Fruit fly (Drosophila melanogaster): ENCODE data around the gene acs.

Gene acs

dm6 chr3L:1971103-1971742 lies at the start of gene acs, which contains the start of gene CG11815:
TSS of gene acs (plus strand) at chr3L:1971638.
TSS of gene CG11815 (minus strand) at chr3L:1971200.
- TF ChIP-seq dl (GFP tag; optimal IDR thresholded peaks at IDR 0.05; ENCODE audit: insufficient read depth in 1 of 2, partially characterized antibody in 2 of 2) (no peak), h (GFP tag; optimal IDR thresholded peaks at IDR 0.05) (peak; percentile 6), brk (GFP tag; optimal IDR thresholded peaks at IDR 0.05) (peak; percentile 60), Myc (optimal IDR thresholded peaks at IDR 0.05) (peak; percentile 42)

- TF ChIP-seq dl (GFP tag; optimal IDR thresholded peaks at IDR 0.05; ENCODE audit: insufficient read depth in 1 of 2, partially characterized antibody in 2 of 2) = no peak
- TF ChIP-seq tai (GFP tag; optimal IDR thresholded peaks at IDR 0.05) = no peak
- no peak for TF ChIP-seq Rel (GFP tag; optimal IDR thresholded peaks at IDR 0.05)
- no peak for TF ChIP-seq Rel (tag; optimal IDR thresholded peaks at IDR 0.05)
- TF ChIP-seq dsf (GFP tag; optimal IDR thresholded peaks at IDR 0.05; ENCODE audit: borderline replicate concordance) = no peak
- TF ChIP-seq Mio (GFP tag; optimal IDR thresholded peaks at IDR 0.05) = no peak
- TF ChIP-seq brk (GFP tag; optimal IDR thresholded peaks at IDR 0.05) = no peak
- TF ChIP-seq Hnf4 (GFP tag; optimal IDR thresholded peaks at IDR 0.05) = no peak
- no peak for TF ChIP-seq Myc (optimal IDR thresholded peaks at IDR 0.05)
Observed at dm6 chr3L:1928959-1929358, 42.5 kb upstream of the acs start.

dm6 chr3L:1937469-1937868 lies 34.0 kb upstream of the acs start:
- TF ChIP-seq h (GFP tag; optimal IDR thresholded peaks at IDR 0.05) = peak; percentile 40
- TF ChIP-seq tai (GFP tag; optimal IDR thresholded peaks at IDR 0.05) = no peak
- peak in 1 of 2 experiments; percentile 4 for TF ChIP-seq foxo (GFP tag; optimal IDR thresholded peaks at IDR 0.05)
- TF ChIP-seq fru (GFP tag; optimal IDR thresholded peaks at IDR 0.05) = peak; percentile 21
- TF ChIP-seq Dif (GFP tag; optimal IDR thresholded peaks at IDR 0.05; ENCODE audit: partially characterized antibody) = no peak
- peak; percentile 1 for TF ChIP-seq HLH106 (tag; optimal IDR thresholded peaks at IDR 0.05)

DNA sequence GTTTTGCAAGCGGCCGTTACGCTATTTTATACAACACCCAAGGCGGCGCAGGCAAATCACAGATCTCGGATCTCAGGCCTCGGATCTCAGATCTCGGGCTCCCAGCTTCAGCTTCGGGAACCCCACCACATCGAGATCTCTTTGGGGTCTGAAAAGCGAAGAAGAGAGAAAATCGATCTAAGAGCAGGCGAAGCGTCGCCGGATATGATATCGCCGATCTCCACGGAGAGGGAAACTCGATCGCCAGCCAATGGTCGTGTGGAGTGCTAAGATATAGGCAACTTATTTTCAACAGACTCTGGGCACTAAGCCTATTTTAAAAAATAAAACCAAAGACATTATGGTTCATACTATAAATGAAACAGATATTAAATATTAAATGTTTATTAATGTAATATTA lies 32.7 kb upstream of the acs start, which contains the start of the genes CG46523 and CG5687:
Gene CG46523, minus strand, starts transcription at position 337 of the 400 bp plus-strand sequence.
Gene CG5687, minus strand, starts transcription at position 337 of the 400 bp plus-strand sequence.
- no peak for TF ChIP-seq Sp1 (GFP tag; optimal IDR thresholded peaks at IDR 0.05)
- no peak for TF ChIP-seq Rel (GFP tag; optimal IDR thresholded peaks at IDR 0.05)
- peak; percentile 42 for TF ChIP-seq Rel (tag; optimal IDR thresholded peaks at IDR 0.05)

dm6 chr3L:1939983-1940504 lies 31.4 kb upstream of the acs start:
- TF ChIP-seq Rel (GFP tag; optimal IDR thresholded peaks at IDR 0.05) (no peak), Rel (tag; optimal IDR thresholded peaks at IDR 0.05) (peak; percentile 26), jim (GFP tag; optimal IDR thresholded peaks at IDR 0.05) (no peak), Vsx2 (GFP tag; optimal IDR thresholded peaks at IDR 0.05; ENCODE audit: partially characterized antibody) (peak; percentile 5), brk (GFP tag; optimal IDR thresholded peaks at IDR 0.05) (no peak), CrebA (GFP tag; optimal IDR thresholded peaks at IDR 0.05; ENCODE audit: borderline replicate concordance) (no peak), Sp1 (GFP tag; optimal IDR thresholded peaks at IDR 0.05) (no peak)

DNA sequence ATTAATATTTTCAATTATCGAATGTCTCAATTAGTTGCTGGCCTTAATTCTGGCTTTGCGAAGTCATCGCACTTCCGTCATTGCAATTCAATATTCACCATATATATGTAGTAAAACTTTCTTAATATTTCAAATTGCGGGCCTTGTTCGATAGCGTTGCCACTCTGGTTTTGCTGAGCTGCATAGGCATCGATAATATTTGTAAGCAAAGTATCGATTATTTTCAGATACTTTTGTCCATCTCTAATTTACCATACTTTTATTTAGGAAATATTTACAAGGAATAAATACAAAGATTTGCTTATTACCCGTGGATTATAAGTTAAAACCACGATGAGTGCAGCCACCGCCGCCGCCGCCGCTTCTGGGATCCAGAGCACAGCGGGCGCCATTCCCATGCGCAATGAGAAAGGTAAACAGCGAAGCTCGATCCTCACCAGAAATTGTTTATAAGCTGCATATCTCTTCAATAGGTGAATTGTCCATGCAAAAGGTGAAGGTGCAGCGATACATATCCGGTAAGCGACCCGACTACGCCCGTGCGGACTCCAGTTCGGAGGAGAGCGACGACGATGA lies 30.5 kb upstream of the acs start, which contains the start of gene Mfap1:
Gene Mfap1, plus strand, starts transcription at position 226 of the 576 bp plus-strand sequence.
- no peak for TF ChIP-seq Dif (GFP tag; optimal IDR thresholded peaks at IDR 0.05; ENCODE audit: partially characterized antibody)
- TF ChIP-seq sage (GFP tag; optimal IDR thresholded peaks at IDR 0.05) = peak; percentile 47
- peak; percentile 4 for TF ChIP-seq CG9705 (GFP tag; optimal IDR thresholded peaks at IDR 0.05)

- TF ChIP-seq tai (GFP tag; optimal IDR thresholded peaks at IDR 0.05) (no peak), CrebA (GFP tag; optimal IDR thresholded peaks at IDR 0.05; ENCODE audit: borderline replicate concordance) (no peak), Mio (GFP tag; optimal IDR thresholded peaks at IDR 0.05) (no peak), psq (GFP tag; optimal IDR thresholded peaks at IDR 0.05) (peak; percentile 23)
Observed at dm6 chr3L:1947463-1948126, 23.8 kb upstream of the acs start, which contains the start of the genes mu2 and Cnb. TSS of gene mu2 (minus strand) at chr3L:1947475. TSS of gene Cnb (plus strand) at chr3L:1947565.

Data from whole organism, wandering third instar larva.